Fruit fly (Drosophila melanogaster) whole organism, wandering third instar larva: ENCODE measurements around the gene CG33093.

ENCODE experiments used
- Abd-B ChIP-seq: fragments of >200 bp; optimal IDR thresholded peaks from 2 replicates; lab custom pipeline; 2017; ENCODE audit warnings: missing biosample characterization, missing genetic modification characterization
- CG32264 ChIP-seq: fragments of 200-800 bp; sonication (Bioruptor generic); optimal IDR thresholded peaks from 2 replicates; lab custom pipeline; 2016; ENCODE audit warnings: missing biosample characterization, missing genetic modification characterization
- CG9705 ChIP-seq: fragments of 200-800 bp; sonication (Bioruptor generic); optimal IDR thresholded peaks from 2 replicates; lab custom pipeline; 2018; ENCODE audit warnings: missing biosample characterization, mild to moderate bottlenecking, missing genetic modification characterization
- CrebA ChIP-seq: fragments of 200-800 bp; sonication (Bioruptor generic); optimal IDR thresholded peaks from 2 replicates; lab custom pipeline; 2016; ENCODE audit warnings: missing biosample characterization, mild to moderate bottlenecking, missing genetic modification characterization, borderline replicate concordance
- Dfd ChIP-seq: fragments of >200 bp; optimal IDR thresholded peaks from 2 replicates; lab custom pipeline; 2017; ENCODE audit warnings: missing biosample characterization, missing genetic modification characterization
- Dif ChIP-seq: fragments of 200-275, 200-300 bp; sonication (Bioruptor generic); optimal IDR thresholded peaks from 2 replicates; lab custom pipeline; 2018; ENCODE audit warnings: missing biosample characterization, missing genetic modification characterization; ENCODE audit not compliant: partially characterized antibody
- GATAd ChIP-seq: sonication (Bioruptor generic); optimal IDR thresholded peaks from 2 replicates; lab custom pipeline; 2016; ENCODE audit warnings: missing biosample characterization, missing genetic modification characterization
- HLH106 ChIP-seq: fragments of 200-800 bp; optimal IDR thresholded peaks from 3 replicates; lab custom pipeline; 2019; ENCODE audit warnings: missing biosample characterization, mild to moderate bottlenecking, missing genetic modification characterization, moderate library complexity
- Hnf4 ChIP-seq: fragments of 200-800 bp; sonication (Bioruptor generic); optimal IDR thresholded peaks from 2 replicates; lab custom pipeline; 2016; ENCODE audit warnings: missing biosample characterization, mild to moderate bottlenecking, missing genetic modification characterization
- Hr78 ChIP-seq: fragments of >200 bp; optimal IDR thresholded peaks from 2 replicates; lab custom pipeline; 2017; ENCODE audit warnings: missing biosample characterization, missing genetic modification characterization
- Hr83 ChIP-seq: fragments of 200-300 bp; sonication (Bioruptor generic); optimal IDR thresholded peaks from 2 replicates; lab custom pipeline; 2016; ENCODE audit warnings: missing biosample characterization, mild to moderate bottlenecking, missing genetic modification characterization, moderate library complexity; ENCODE audit not compliant: poor library complexity, severe bottlenecking
- Jra ChIP-seq: sonication (Bioruptor generic); optimal IDR thresholded peaks from 2 replicates; lab custom pipeline; 2016; ENCODE audit warnings: missing biosample characterization, missing genetic modification characterization
- Mio ChIP-seq: sonication (Bioruptor generic); optimal IDR thresholded peaks from 2 replicates; lab custom pipeline; 2016; ENCODE audit warnings: missing biosample characterization, missing genetic modification characterization
- Myc ChIP-seq: fragments of >200 bp; optimal IDR thresholded peaks from 2 replicates; lab custom pipeline; 2017
- N ChIP-seq: fragments of >200 bp; optimal IDR thresholded peaks from 2 replicates; lab custom pipeline; 2018; ENCODE audit warnings: missing biosample characterization, missing external identifiers, missing genetic modification characterization
- OdsH ChIP-seq: fragments of 200-800 bp; sonication (Bioruptor generic); optimal IDR thresholded peaks from 2 replicates; lab custom pipeline; 2016; ENCODE audit warnings: missing biosample characterization, mild to moderate bottlenecking, missing genetic modification characterization
- Rel ChIP-seq, 2 experiments: fragments of 200-800 bp; sonication (Bioruptor generic) in 1 of 2; optimal IDR thresholded peaks; 2 replicates in 1 of 2; 3 replicates in 1 of 2; lab custom pipeline; 2016 to 2019; ENCODE audit warnings: mild to moderate bottlenecking in 2 of 2, missing biosample characterization in 2 of 2, missing genetic modification characterization in 2 of 2, moderate library complexity in 1 of 2
- Sp1 ChIP-seq: fragments of 200-800 bp; sonication (Bioruptor generic); optimal IDR thresholded peaks from 3 replicates; lab custom pipeline; 2019; ENCODE audit warnings: missing biosample characterization, mild to moderate bottlenecking, missing genetic modification characterization, moderate library complexity
- Vsx2 ChIP-seq: fragments of 200-300, 225-300 bp; sonication (Bioruptor generic); optimal IDR thresholded peaks from 2 replicates; lab custom pipeline; 2018; ENCODE audit warnings: missing biosample characterization, missing genetic modification characterization; ENCODE audit not compliant: partially characterized antibody
- br ChIP-seq: fragments of 200-800 bp; sonication (Bioruptor generic); optimal IDR thresholded peaks from 2 replicates; lab custom pipeline; 2016; ENCODE audit warnings: missing biosample characterization, missing genetic modification characterization
- brk ChIP-seq: fragments of 200-800 bp; sonication (Bioruptor generic); optimal IDR thresholded peaks from 2 replicates; lab custom pipeline; 2016; ENCODE audit warnings: missing biosample characterization, mild to moderate bottlenecking, missing genetic modification characterization
- dl ChIP-seq, 2 experiments: fragments of 175-275, 200-275 bp in 1 of 2; fragments of 200-275 bp in 1 of 2; sonication (Bioruptor generic); optimal IDR thresholded peaks; lab custom pipeline; 2018; ENCODE audit warnings: mild to moderate bottlenecking in 2 of 2, missing biosample characterization in 2 of 2, missing genetic modification characterization in 2 of 2, moderate library complexity in 2 of 2; ENCODE audit not compliant: partially characterized antibody in 2 of 2, insufficient read depth in 1 of 2
- dmrt93B ChIP-seq: fragments of 200-800 bp; sonication (Bioruptor generic); optimal IDR thresholded peaks from 2 replicates; lab custom pipeline; 2018; ENCODE audit warnings: missing biosample characterization, mild to moderate bottlenecking, missing genetic modification characterization
- dsf ChIP-seq: sonication (Bioruptor generic); optimal IDR thresholded peaks from 2 replicates; lab custom pipeline; 2016; ENCODE audit warnings: missing biosample characterization, missing genetic modification characterization, borderline replicate concordance
- ey ChIP-seq: fragments of 200-800 bp; sonication (Bioruptor generic); optimal IDR thresholded peaks from 2 replicates; lab custom pipeline; 2016; ENCODE audit warnings: missing biosample characterization, missing genetic modification characterization
- foxo ChIP-seq, 2 experiments: fragments of 200-800 bp; sonication (Bioruptor generic); optimal IDR thresholded peaks; 2 replicates in 1 of 2; 3 replicates in 1 of 2; lab custom pipeline; 2016 to 2017; ENCODE audit warnings: missing biosample characterization in 2 of 2, missing genetic modification characterization in 2 of 2
- fru ChIP-seq: fragments of 200-800 bp; sonication (Bioruptor generic); optimal IDR thresholded peaks from 3 replicates; lab custom pipeline; 2016; ENCODE audit warnings: missing biosample characterization, mild to moderate bottlenecking, missing genetic modification characterization
- h ChIP-seq: fragments of 200-800 bp; sonication (Bioruptor generic); optimal IDR thresholded peaks from 3 replicates; lab custom pipeline; 2016; ENCODE audit warnings: missing biosample characterization, mild to moderate bottlenecking, missing genetic modification characterization
- jim ChIP-seq: fragments of 175-275, 200-325 bp; sonication (Bioruptor generic); optimal IDR thresholded peaks from 2 replicates; lab custom pipeline; 2016; ENCODE audit warnings: missing biosample characterization, mild to moderate bottlenecking, missing genetic modification characterization
- lola ChIP-seq: fragments of >200 bp; optimal IDR thresholded peaks from 2 replicates; lab custom pipeline; 2017; ENCODE audit warnings: missing biosample characterization, missing genetic modification characterization
- pan ChIP-seq: fragments of >200 bp; optimal IDR thresholded peaks from 2 replicates; lab custom pipeline; 2017
- psq ChIP-seq: fragments of 200-800 bp; sonication (Bioruptor generic); optimal IDR thresholded peaks from 3 replicates; lab custom pipeline; 2017; ENCODE audit warnings: missing biosample characterization, mild to moderate bottlenecking, missing genetic modification characterization, moderate library complexity
- rgr ChIP-seq: fragments of 200-800 bp; sonication (Bioruptor generic); optimal IDR thresholded peaks from 3 replicates; lab custom pipeline; 2016; ENCODE audit warnings: missing biosample characterization, mild to moderate bottlenecking, missing genetic modification characterization
- sage ChIP-seq: fragments of 200-800 bp; sonication (Bioruptor generic); optimal IDR thresholded peaks from 2 replicates; lab custom pipeline; 2016; ENCODE audit warnings: missing biosample characterization, mild to moderate bottlenecking, missing genetic modification characterization
- sv ChIP-seq: fragments of 200-800 bp; sonication (Bioruptor generic); optimal IDR thresholded peaks from 3 replicates; lab custom pipeline; 2016; ENCODE audit warnings: missing biosample characterization, missing genetic modification characterization
- tai ChIP-seq: sonication (Bioruptor generic); optimal IDR thresholded peaks from 2 replicates; lab custom pipeline; 2016; ENCODE audit warnings: missing biosample characterization, missing genetic modification characterization
- usp ChIP-seq: fragments of >200 bp; optimal IDR thresholded peaks from 2 replicates; lab custom pipeline; 2017; ENCODE audit warnings: missing biosample characterization, missing genetic modification characterization
- woc ChIP-seq: sonication (Bioruptor generic); optimal IDR thresholded peaks from 2 replicates; lab custom pipeline; 2016; ENCODE audit warnings: missing biosample characterization, mild to moderate bottlenecking, missing genetic modification characterization

CG33093 gene

DNA sequence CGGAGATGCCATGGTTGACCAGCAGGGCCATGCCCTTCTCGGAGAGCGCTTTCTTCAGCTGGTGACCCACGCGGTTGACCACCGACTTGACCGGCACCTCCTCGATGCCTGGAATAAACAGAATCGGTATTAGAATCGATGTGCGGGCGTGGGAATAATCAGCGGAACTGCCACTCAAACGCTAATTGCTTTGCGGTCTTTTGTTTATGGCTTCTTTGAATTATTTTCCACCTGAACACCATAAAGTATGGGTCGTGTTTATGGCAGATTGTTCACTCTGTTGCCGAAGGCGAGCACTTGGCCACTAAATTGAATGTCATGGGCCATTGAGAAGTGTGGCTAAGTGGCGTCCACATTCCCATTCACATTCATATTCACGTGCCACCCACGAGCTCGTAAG is 9.7 kb downstream of the CG33093 start:
- no peak for TF ChIP-seq dmrt93B (GFP tag; lab: Kevin White, UChicago)

DNA sequence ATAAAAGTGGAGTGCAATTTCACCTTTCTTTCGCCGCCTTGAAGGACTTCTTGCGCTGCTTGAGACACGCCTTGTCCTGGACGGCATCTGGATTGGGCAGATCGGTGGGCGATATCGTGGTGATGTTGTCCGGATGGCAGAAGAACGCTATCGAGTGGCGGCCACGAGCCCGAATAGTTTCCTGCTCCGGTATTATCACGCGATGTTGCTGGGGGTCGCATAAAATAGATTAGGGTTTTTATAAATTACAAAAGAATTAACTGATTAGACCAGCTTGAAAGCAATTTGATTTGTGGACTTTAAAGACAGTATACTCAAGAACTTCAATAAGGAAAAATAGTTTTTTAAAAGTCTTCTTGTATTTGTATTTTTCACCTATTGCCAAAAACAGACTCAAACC is 11.2 kb downstream of the CG33093 start:
- TF ChIP-seq pan (lab: Kevin White, UChicago) (no peak), N (no peak), lola (no peak), usp (GFP tag; lab: Kevin White, UChicago) (no peak), sv (GFP tag; lab: Kevin White, UChicago) (no peak), Jra (no peak), ey (no peak), Hnf4 (GFP tag; lab: Kevin White, UChicago) (no peak), Myc (no peak), Sp1 (GFP tag; lab: Kevin White, UChicago) (no peak), GATAd (GFP tag; lab: Kevin White, UChicago) (no peak)
- TF ChIP-seq, all 38 proteins: peak for 0

- TF ChIP-seq pan (lab: Kevin White, UChicago) (no peak), CG9705 (GFP tag; lab: Kevin White, UChicago) (no peak), Dif (GFP tag; lab: Kevin White, UChicago) (no peak), ey (no peak)
These were observed 13.0 kb downstream of the CG33093 start for dm6 chr3R:22518760-22519159.

DNA sequence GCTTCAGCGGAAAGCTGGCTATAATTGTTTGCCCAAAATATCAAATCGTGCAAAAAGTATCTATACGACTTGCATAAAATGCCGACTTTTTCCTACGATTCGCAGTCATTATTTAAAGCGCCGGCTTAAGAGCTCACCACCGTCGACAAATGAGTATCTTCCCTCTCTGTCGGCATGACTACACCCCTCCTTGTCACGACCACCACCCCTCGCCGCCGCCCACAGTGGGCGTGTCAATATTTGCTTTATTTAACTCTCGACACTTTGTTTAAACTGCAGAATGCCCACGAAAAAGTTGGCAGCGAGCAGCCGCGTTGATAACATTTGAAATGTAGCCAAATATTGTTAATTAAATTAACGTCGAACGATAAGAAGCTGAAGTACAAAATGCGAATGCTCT is 13.4 kb downstream of the CG33093 start:
- TF ChIP-seq Sp1 (GFP tag; lab: Kevin White, UChicago) (peak; percentile 53), brk (GFP tag; lab: Kevin White, UChicago) (no peak), lola (no peak), Vsx2 (GFP tag; lab: Kevin White, UChicago) (no peak), ey (no peak), OdsH (GFP tag; lab: Kevin White, UChicago) (peak; percentile 53), pan (lab: Kevin White, UChicago) (no peak), jim (GFP tag; lab: Kevin White, UChicago) (no peak), woc (GFP tag; lab: Kevin White, UChicago) (no peak), dsf (GFP tag; lab: Kevin White, UChicago) (no peak), rgr (peak; percentile 60), tai (GFP tag; lab: Kevin White, UChicago) (no peak), fru (GFP tag; lab: Kevin White, UChicago) (peak; percentile 11), Jra (no peak), Abd-B (GFP tag; lab: Kevin White, UChicago) (no peak), foxo (GFP tag; optimal IDR thresholded peaks at IDR 0.05; lab: Kevin White, UChicago) (peak in 1 of 2 experiments; percentile 31), Rel (GFP tag; optimal IDR thresholded peaks at IDR 0.05; lab: Kevin White, UChicago) (no peak), Rel (tag; optimal IDR thresholded peaks at IDR 0.05; lab: Kevin White, UChicago) (peak; percentile 17), h (peak; percentile 33), N (no peak), Dfd (GFP tag; lab: Kevin White, UChicago) (no peak), Myc (no peak), dl (GFP tag; optimal IDR thresholded peaks at IDR 0.05; lab: Kevin White, UChicago; ENCODE audit: insufficient read depth in 1 of 2, partially characterized antibody in 2 of 2) (no peak), dmrt93B (GFP tag; lab: Kevin White, UChicago) (no peak), Hr83 (GFP tag; lab: Kevin White, UChicago) (peak; percentile 71), sv (GFP tag; lab: Kevin White, UChicago) (no peak), Dif (GFP tag; lab: Kevin White, UChicago) (no peak), CG9705 (GFP tag; lab: Kevin White, UChicago) (no peak), Mio (GFP tag; lab: Kevin White, UChicago) (no peak), HLH106 (tag; lab: Kevin White, UChicago) (no peak), GATAd (GFP tag; lab: Kevin White, UChicago) (peak; percentile 9), CG32264 (GFP tag; lab: Kevin White, UChicago) (no peak), br (peak; percentile 60), psq (GFP tag; lab: Kevin White, UChicago) (no peak), CrebA (GFP tag; lab: Kevin White, UChicago) (no peak), Hr78 (GFP tag; lab: Kevin White, UChicago) (no peak), Hnf4 (GFP tag; lab: Kevin White, UChicago) (peak; percentile 8), sage (GFP tag; lab: Kevin White, UChicago) (no peak), usp (GFP tag; lab: Kevin White, UChicago) (no peak)
